Fruit fly (Drosophila melanogaster): ENCODE measurements around the gene Pfdn1.

Gene Pfdn1

DNA sequence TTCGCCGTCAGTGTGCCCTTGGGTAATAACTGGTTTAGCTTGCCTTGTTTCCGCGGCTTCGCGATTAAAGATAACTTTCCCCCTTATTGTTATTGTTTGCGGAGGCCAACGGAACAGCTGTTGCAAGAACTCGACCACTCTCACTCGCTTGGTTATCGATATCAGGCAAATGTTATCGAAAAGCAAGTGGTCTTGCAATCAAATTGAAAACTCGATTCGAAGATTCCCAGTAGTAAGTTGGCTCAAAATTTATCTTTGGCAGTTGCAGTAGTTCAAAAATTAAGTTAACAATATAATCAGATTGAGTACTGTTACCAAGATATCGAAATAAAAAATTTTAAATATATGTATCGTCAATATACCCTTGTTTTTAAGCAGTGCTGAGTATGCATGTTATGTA, 3.1 kb upstream of the Pfdn1 start, which contains the start of the genes Fbw5 and CG9147 (continued):
- TF ChIP-seq disco-r (GFP tag; optimal IDR thresholded peaks at IDR 0.05) (peak; percentile 99), Nf-YB (GFP tag; optimal IDR thresholded peaks at IDR 0.05) (peak; percentile 93), Sin3A (optimal IDR thresholded peaks at IDR 0.05) (no peak), p53 (GFP tag; optimal IDR thresholded peaks at IDR 0.05) (peak; percentile 97), BEAF-32 (GFP tag; optimal IDR thresholded peaks at IDR 0.05) (peak; percentile 61), cas (GFP tag; IDR thresholded peaks at IDR 0.05) (peak; percentile 99), D19A (tag; optimal IDR thresholded peaks at IDR 0.05) (peak; percentile 99), CG17912 (GFP tag; optimal IDR thresholded peaks at IDR 0.05) (peak; percentile 96), CG10209 (GFP tag; optimal IDR thresholded peaks at IDR 0.05) (peak; percentile 100), CG12071 (GFP tag; optimal IDR thresholded peaks at IDR 0.05) (peak; percentile 98), esg (GFP tag; conservative IDR thresholded peaks at IDR 0.05) (peak; percentile 100), CG14014 (GFP tag; IDR thresholded peaks at IDR 0.05) (peak; percentile 100), CG12104 (GFP tag; optimal IDR thresholded peaks at IDR 0.05) (peak; percentile 100), E2f2 (GFP tag; IDR thresholded peaks at IDR 0.05) (peak; percentile 95), HHEX (GFP tag; optimal IDR thresholded peaks at IDR 0.05) (peak; percentile 99), Optix (GFP tag; IDR thresholded peaks at IDR 0.05) (peak; percentile 99), CG15696 (tag; optimal IDR thresholded peaks at IDR 0.05) (peak; percentile 97), inv (GFP tag; IDR thresholded peaks at IDR 0.05; ENCODE audit: partially characterized antibody) (peak; percentile 18; the same call in 1 of the 2 replicates), Side (GFP tag; optimal IDR thresholded peaks at IDR 0.05) (peak; percentile 100), Oli (tag; optimal IDR thresholded peaks at IDR 0.05) (peak; percentile 100), lola (GFP tag; optimal IDR thresholded peaks at IDR 0.05) (peak in 1 of 3 experiments; percentile 100), Oaz (GFP tag; IDR thresholded peaks at IDR 0.05) (peak; percentile 99), CG13123 (GFP tag; optimal IDR thresholded peaks at IDR 0.05) (peak; percentile 99), CG2116 (GFP tag; optimal IDR thresholded peaks at IDR 0.05) (peak; percentile 96), Fer2 (tag; optimal IDR thresholded peaks at IDR 0.05) (peak; percentile 97), CG34422 (GFP tag; IDR thresholded peaks at IDR 0.05) (peak; percentile 99), NC2α (GFP tag; optimal IDR thresholded peaks at IDR 0.05) (peak; percentile 99), zen2 (GFP tag; IDR thresholded peaks at IDR 0.05; ENCODE audit: partially characterized antibody) (peak; percentile 65; the same call in 2 of the 3 replicates), CG17802 (tag; optimal IDR thresholded peaks at IDR 0.05) (peak; percentile 93), gcm (GFP tag; optimal IDR thresholded peaks at IDR 0.05) (peak; percentile 100), exex (tag; optimal IDR thresholded peaks at IDR 0.05) (peak; percentile 94), lab (GFP tag; optimal IDR thresholded peaks at IDR 0.05) (peak; percentile 99), hth (optimal IDR thresholded peaks at IDR 0.05) (no peak), dmrt11E (tag; optimal IDR thresholded peaks at IDR 0.05) (peak; percentile 100), HLH4C (GFP tag; IDR thresholded peaks at IDR 0.05; ENCODE audit: partially characterized antibody) (peak; percentile 70), bsh (GFP tag; optimal IDR thresholded peaks at IDR 0.05) (peak; percentile 99 to 100), CG8290 (GFP tag; optimal IDR thresholded peaks at IDR 0.05) (peak; percentile 99), CG8290 (tag; optimal IDR thresholded peaks at IDR 0.05) (peak; percentile 97 to 100), vfl (GFP tag; optimal IDR thresholded peaks at IDR 0.05) (peak; percentile 99), sisA (GFP tag; IDR thresholded peaks at IDR 0.05) (peak; percentile 100), HLH54F (GFP tag; optimal IDR thresholded peaks at IDR 0.05) (peak; percentile 99), CG30020 (tag; optimal IDR thresholded peaks at IDR 0.05) (peak; percentile 92), CG6765 (GFP tag; optimal IDR thresholded peaks at IDR 0.05) (peak; percentile 93), hkb (optimal IDR thresholded peaks at IDR 0.05) (no peak), hkb (GFP tag; IDR thresholded peaks at IDR 0.05) (peak; percentile 100), CG13296 (GFP tag; optimal IDR thresholded peaks at IDR 0.05) (peak; percentile 99), lbe (GFP tag; optimal IDR thresholded peaks at IDR 0.05) (peak; percentile 99), sima (GFP tag; optimal IDR thresholded peaks at IDR 0.05) (peak; percentile 99), lov (optimal IDR thresholded peaks at IDR 0.05) (no peak), lov (GFP tag; IDR thresholded peaks at IDR 0.05) (peak; percentile 99), CG11695 (GFP tag; IDR thresholded peaks at IDR 0.05) (peak; percentile 100)

Measured in whole organism, embryonic.